Worm (Caenorhabditis elegans) whole organism, L3 larva: ENCODE results near the gene F38B7.2.

Experiments used
- ceh-16 ChIP-seq: sonication (generic microtip); optimal IDR thresholded peaks from 2 replicates; lab custom pipeline; 2017; ENCODE audit warnings: missing biosample characterization, missing genetic modification characterization
- daf-12 ChIP-seq: fragments of 150-350 bp; optimal IDR thresholded peaks from 2 replicates; lab custom pipeline; 2014; ENCODE audit warnings: missing biosample characterization, missing genetic modification reagents, missing genetic modification characterization
- egl-5 ChIP-seq: fragments of 150-350 bp; optimal IDR thresholded peaks from 2 replicates; lab custom pipeline; 2017; ENCODE audit warnings: missing biosample characterization, missing genetic modification reagents, missing genetic modification characterization, inconsistent platforms
- jun-1 ChIP-seq: fragments of 150-350 bp; optimal IDR thresholded peaks from 2 replicates; lab custom pipeline; 2014; ENCODE audit warnings: missing biosample characterization, missing genetic modification reagents, missing genetic modification characterization
- nhr-12 ChIP-seq: fragments of 150-350 bp; optimal IDR thresholded peaks from 2 replicates; lab custom pipeline; 2014; ENCODE audit warnings: missing biosample characterization, missing genetic modification characterization
- nhr-237 ChIP-seq: fragments of 150-350 bp; optimal IDR thresholded peaks from 2 replicates; lab custom pipeline; 2014; ENCODE audit warnings: missing biosample characterization, missing genetic modification characterization
- nhr-28 ChIP-seq: fragments of 150-350 bp; optimal IDR thresholded peaks from 2 replicates; lab custom pipeline; 2014; ENCODE audit warnings: missing biosample characterization, missing genetic modification characterization

DNA sequence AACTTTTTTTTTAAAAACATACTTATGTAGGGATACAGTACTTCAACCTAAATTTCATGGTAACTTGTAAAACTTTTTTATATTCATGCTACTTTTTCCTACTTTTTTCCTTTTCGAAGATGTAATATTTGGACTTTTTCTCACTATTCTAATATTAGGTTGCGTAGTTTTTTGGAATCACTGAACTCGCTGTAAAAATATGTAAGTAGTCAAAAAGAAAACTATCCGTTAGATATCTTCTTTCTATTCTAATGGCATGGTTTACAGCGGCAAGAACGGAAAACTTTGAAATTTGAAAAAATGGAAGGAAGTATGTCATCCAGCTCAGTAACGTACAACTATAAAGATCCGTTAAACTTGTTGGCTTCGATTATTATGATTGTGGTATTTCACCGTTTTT, 45.7 kb downstream of the F38B7.2 start, which contains the start of gene srx-82:
- TF ChIP-seq ceh-16 (no peak), daf-12 (tag; lab: Kevin White, UChicago) (no peak), nhr-237 (no peak), nhr-12 (tag; lab: Kevin White, UChicago) (no peak), egl-5 (tag; lab: Kevin White, UChicago) (no peak), jun-1 (tag; lab: Kevin White, UChicago) (no peak), nhr-28 (no peak)
